Worm (Caenorhabditis elegans): Measurements from ENCODE around the gene mpst-4.
"Not testable (repeated sequence)": the region's sequence is repeated elsewhere in the genome, so short reads cannot be mapped to it uniquely, and the experiment has no call there.

mpst-4 gene

DNA sequence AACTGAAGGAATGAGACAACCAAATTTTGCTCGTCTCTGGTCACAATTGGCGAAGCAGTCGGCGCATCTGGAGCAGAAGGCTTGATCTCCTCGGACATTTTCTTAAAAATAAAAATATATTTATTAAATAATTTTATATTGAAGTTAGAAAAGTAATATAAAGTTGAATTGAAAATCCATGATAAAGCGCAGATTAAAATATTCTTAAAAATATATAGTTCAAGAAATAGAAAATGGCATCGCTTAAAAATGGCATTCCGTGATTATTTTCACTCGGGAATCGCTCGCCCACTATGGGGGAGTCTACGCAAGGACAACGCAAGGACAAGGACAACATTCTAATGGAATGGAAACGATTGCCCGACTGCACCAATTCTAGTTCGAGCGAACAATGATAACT is 40.4 kb upstream of the mpst-4 start, which contains the start of gene sgt-1:
TSS of gene sgt-1 (minus strand) at position 101 of the 400 bp plus-strand sequence.
- not testable (repeated sequence) for TF ChIP-seq unc-39 (tag; optimal IDR thresholded peaks at IDR 0.05); unc-55 (GFP tag; optimal IDR thresholded peaks at IDR 0.05); ama-1 (optimal IDR thresholded peaks at IDR 0.05)

DNA sequence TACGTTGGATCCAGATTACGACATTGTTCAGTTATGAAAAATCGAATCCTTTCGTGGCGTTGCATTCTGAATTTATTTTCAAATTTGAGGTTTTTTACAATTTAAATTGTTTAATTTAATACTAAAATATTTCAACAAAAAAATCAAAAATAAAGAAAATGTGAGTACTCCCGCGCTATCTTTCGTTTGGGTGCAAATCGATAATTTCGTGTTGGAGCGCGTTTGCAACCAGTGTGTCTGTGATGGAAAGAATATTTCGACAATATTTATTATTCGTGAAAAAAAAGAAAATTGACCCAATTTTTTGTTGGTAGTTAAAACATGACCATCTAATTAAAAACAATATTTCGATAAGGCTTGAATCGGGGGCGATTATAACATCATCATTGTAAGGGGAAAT is 38.8 kb upstream of the mpst-4 start, which contains the start of gene R05F9.9:
TSS of gene R05F9.9 (minus strand) at position 66 of the 400 bp plus-strand sequence.
- no peak for TF ChIP-seq nhr-6 (tag; optimal IDR thresholded peaks at IDR 0.05)
- TF ChIP-seq unc-55 (GFP tag; optimal IDR thresholded peaks at IDR 0.05): peak; percentile 70
- no peak for TF ChIP-seq nhr-25 (tag; optimal IDR thresholded peaks at IDR 0.05)
- TF ChIP-seq mdl-1 (tag; optimal IDR thresholded peaks at IDR 0.05): no peak
- TF ChIP-seq nhr-12 (tag; optimal IDR thresholded peaks at IDR 0.05): no peak
- TF ChIP-seq nhr-11 (tag; optimal IDR thresholded peaks at IDR 0.05): no peak
- TF ChIP-seq unc-39 (tag; optimal IDR thresholded peaks at IDR 0.05): no peak
- no peak for TF ChIP-seq peb-1 (tag; optimal IDR thresholded peaks at IDR 0.05)
- peak; percentile 16 for TF ChIP-seq lin-13 (GFP tag; optimal IDR thresholded peaks at IDR 0.05)
- no peak for TF ChIP-seq mbf-1 (tag; optimal IDR thresholded peaks at IDR 0.05)
- TF ChIP-seq ztf-1 (GFP tag; conservative IDR thresholded peaks at IDR 0.05): no peak
- TF ChIP-seq ztf-11 (tag; optimal IDR thresholded peaks at IDR 0.05): no peak
- TF ChIP-seq ztf-4 (tag; optimal IDR thresholded peaks at IDR 0.05): peak; percentile 82
- TF ChIP-seq zag-1 (tag; optimal IDR thresholded peaks at IDR 0.05): no peak
- TF ChIP-seq lin-11 (tag; optimal IDR thresholded peaks at IDR 0.05): no peak
- no peak for TF ChIP-seq F13H6.1 (tag; optimal IDR thresholded peaks at IDR 0.05)
- no peak for TF ChIP-seq snpc-4 (tag; optimal IDR thresholded peaks at IDR 0.05)
- TF ChIP-seq elt-3 (tag; optimal IDR thresholded peaks at IDR 0.05): no peak
- no peak for TF ChIP-seq alr-1 (tag; optimal IDR thresholded peaks at IDR 0.05)
- peak; percentile 72 for TF ChIP-seq crh-2 (tag; optimal IDR thresholded peaks at IDR 0.05)
- no peak for TF ChIP-seq R02D3.7 (tag; optimal IDR thresholded peaks at IDR 0.05)
- TF ChIP-seq sem-4 (tag; optimal IDR thresholded peaks at IDR 0.05): no peak
- TF ChIP-seq blmp-1 (tag; optimal IDR thresholded peaks at IDR 0.05; ENCODE audit: insufficient read depth): no peak
- no peak for TF ChIP-seq egl-27 (tag; optimal IDR thresholded peaks at IDR 0.05)
- no peak for TF ChIP-seq elt-1 (tag; optimal IDR thresholded peaks at IDR 0.05)
- TF ChIP-seq mab-5 (tag; optimal IDR thresholded peaks at IDR 0.05): no peak
- no peak for TF ChIP-seq fos-1 (tag; optimal IDR thresholded peaks at IDR 0.05)
- no peak for TF ChIP-seq ZK546.5 (tag; optimal IDR thresholded peaks at IDR 0.05)
- TF ChIP-seq nhr-129 (tag; optimal IDR thresholded peaks at IDR 0.05): peak; percentile 2
- TF ChIP-seq nhr-77 (tag; optimal IDR thresholded peaks at IDR 0.05): no peak
- TF ChIP-seq aly-2 (tag; optimal IDR thresholded peaks at IDR 0.05): no peak
- no peak for TF ChIP-seq skn-1 (tag; optimal IDR thresholded peaks at IDR 0.05)
- TF ChIP-seq ceh-82 (tag; optimal IDR thresholded peaks at IDR 0.05): no peak
- peak in 1 of 2 experiments; percentile 74 for TF ChIP-seq lsy-2 (tag; optimal IDR thresholded peaks at IDR 0.05)
- peak; percentile 15 for TF ChIP-seq gmeb-1 (tag; optimal IDR thresholded peaks at IDR 0.05)
- no peak for TF ChIP-seq nhr-10 (tag; optimal IDR thresholded peaks at IDR 0.05)
- no peak for TF ChIP-seq sma-3 (GFP tag; optimal IDR thresholded peaks at IDR 0.05)
- peak; percentile 62 for TF ChIP-seq ama-1 (optimal IDR thresholded peaks at IDR 0.05)
- no peak for TF ChIP-seq Y55F3AM.14 (GFP tag; optimal IDR thresholded peaks at IDR 0.05)
- no peak for TF ChIP-seq sma-9 (GFP tag; optimal IDR thresholded peaks at IDR 0.05)
- TF ChIP-seq sma-9 (tag; optimal IDR thresholded peaks at IDR 0.05): no peak
- peak; percentile 67 for TF ChIP-seq C34F6.9 (tag; optimal IDR thresholded peaks at IDR 0.05)

DNA sequence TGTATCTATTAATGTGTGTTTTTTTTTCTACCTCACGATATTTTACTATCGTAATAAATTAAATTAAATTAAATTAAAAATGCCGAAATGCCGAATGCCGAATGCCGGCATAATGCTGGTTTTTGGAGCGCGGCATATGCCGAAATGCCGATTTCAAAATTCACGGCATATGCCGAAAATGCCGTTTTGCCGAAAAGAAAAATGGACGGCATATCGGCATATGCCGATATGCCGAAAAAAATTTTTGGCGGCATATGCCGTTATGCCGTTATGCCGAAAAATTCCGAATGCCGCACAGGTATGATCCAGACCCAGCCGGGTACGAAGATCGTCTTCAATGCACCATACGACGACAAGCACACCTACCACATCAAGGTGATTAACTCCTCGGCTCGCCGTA is 35.3 kb upstream of the mpst-4 start, which contains the start of gene msp-32:
TSS of gene msp-32 (plus strand) at position 301 of the 400 bp plus-strand sequence.
- not testable (repeated sequence) for TF ChIP-seq elt-3, ztf-11, nhr-12 (tag; optimal IDR thresholded peaks at IDR 0.05)

All from whole organism, L2 larva.